Fruit fly (Drosophila melanogaster): ENCODE measurements around the gene CG14182.

DNA sequence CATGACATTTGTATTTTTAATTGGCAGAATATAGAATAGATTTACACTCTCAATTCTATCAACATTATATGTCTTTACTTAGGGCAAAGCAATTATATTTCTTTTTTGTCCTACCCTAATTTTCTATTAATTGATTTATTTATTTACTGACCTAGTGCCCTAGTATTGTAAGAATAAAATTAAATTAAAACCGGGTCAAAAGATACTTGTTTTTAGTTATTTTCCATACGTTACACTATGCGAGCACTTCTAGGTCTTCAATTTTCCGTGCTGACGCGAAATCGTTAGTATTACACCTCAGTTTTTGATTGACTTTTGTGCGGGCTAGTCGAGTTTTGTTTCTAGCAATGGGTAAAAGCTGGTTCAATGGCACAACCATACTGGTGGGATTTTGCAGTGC lies 48.2 kb downstream of the CG14182 start, which contains the start of gene CG46462:
- TF ChIP-seq ovo (GFP tag; optimal IDR thresholded peaks at IDR 0.05), result no peak
- no peak for TF ChIP-seq kay (GFP tag; ENCODE audit: borderline replicate concordance)
- TF ChIP-seq Crg-1 (GFP tag; optimal IDR thresholded peaks at IDR 0.05), result no peak
- TF ChIP-seq CG5204 (GFP tag; optimal IDR thresholded peaks at IDR 0.05), result no peak
- no peak for TF ChIP-seq bab1 (GFP tag; optimal IDR thresholded peaks at IDR 0.05)
- no peak for TF ChIP-seq cic (GFP tag; optimal IDR thresholded peaks at IDR 0.05)
- TF ChIP-seq pad (GFP tag; optimal IDR thresholded peaks at IDR 0.05), result no peak
- TF ChIP-seq CG14711 (tag; optimal IDR thresholded peaks at IDR 0.05), result no peak
- no peak for TF ChIP-seq CG1620 (GFP tag; optimal IDR thresholded peaks at IDR 0.05)
